Worm (Caenorhabditis elegans) whole organism, L1 larva: ENCODE data around the gene F59F5.4.

ENCODE experiments used
- C16A3.4 ChIP-seq: fragments of 150-350 bp; optimal IDR thresholded peaks from 2 replicates; lab custom pipeline; 2014; ENCODE audit warnings: missing biosample characterization, missing genetic modification characterization
- alr-1 ChIP-seq: fragments of 200-800 bp; sonication (Bioruptor generic); optimal IDR thresholded peaks from 2 replicates; lab custom pipeline; 2018; ENCODE audit warnings: borderline replicate concordance, mild to moderate bottlenecking, missing genetic modification characterization, missing compliant biosample characterization
- blmp-1 ChIP-seq: fragments of 150-350 bp; optimal IDR thresholded peaks from 2 replicates; lab custom pipeline; 2014; ENCODE audit warnings: missing biosample characterization, missing genetic modification characterization
- ceh-63 ChIP-seq: fragments of 200-800 bp; sonication (Bioruptor generic); optimal IDR thresholded peaks from 2 replicates; lab custom pipeline; 2018; ENCODE audit warnings: mild to moderate bottlenecking, missing genetic modification characterization, missing compliant biosample characterization
- ceh-8 ChIP-seq: fragments of 200-800 bp; sonication (Bioruptor generic); optimal IDR thresholded peaks from 2 replicates; lab custom pipeline; 2018; ENCODE audit warnings: mild to moderate bottlenecking, missing genetic modification characterization, moderate library complexity, missing compliant biosample characterization
- ceh-82 ChIP-seq, 3 experiments: fragments of 150-350 bp in 1 of 3; sonication (generic microtip) in 2 of 3; optimal IDR thresholded peaks; 2 replicates each; lab custom pipeline; 2014 to 2017; ENCODE audit warnings: missing biosample characterization in 3 of 3, missing genetic modification characterization in 3 of 3
- dpl-1 ChIP-seq, 3 experiments: fragments of 150-350 bp in 2 of 3; sonication (generic microtip) in 1 of 3; optimal IDR thresholded peaks; 2 replicates each; lab custom pipeline; 2014 to 2017; ENCODE audit warnings: missing biosample characterization in 3 of 3, missing genetic modification characterization in 3 of 3, missing genetic modification reagents in 3 of 3
- efl-3 ChIP-seq: fragments of 200-800 bp; sonication (Bioruptor generic); optimal IDR thresholded peaks from 2 replicates; lab custom pipeline; 2018; ENCODE audit warnings: mild to moderate bottlenecking, missing genetic modification characterization, missing compliant biosample characterization
- egl-13 ChIP-seq: sonication (generic microtip); optimal IDR thresholded peaks from 2 replicates; lab custom pipeline; 2016; ENCODE audit warnings: missing genotype, missing genetic modification reagents, missing genetic modification characterization, missing compliant biosample characterization
- egl-27 ChIP-seq, 2 experiments: fragments of 150-350 bp in 1 of 2; sonication (generic microtip); optimal IDR thresholded peaks; 3 replicates each; lab custom pipeline; 2017 to 2018; ENCODE audit warnings: missing biosample characterization in 2 of 2, missing genetic modification characterization in 2 of 2, missing genetic modification reagents in 2 of 2
- elt-2 ChIP-seq: sonication (generic microtip); optimal IDR thresholded peaks from 2 replicates; lab custom pipeline; 2016; ENCODE audit warnings: missing genetic modification characterization, mild to moderate bottlenecking, inconsistent platforms, missing compliant biosample characterization, missing genetic modification reagents
- fkh-4 ChIP-seq: sonication (generic microtip); optimal IDR thresholded peaks from 2 replicates; lab custom pipeline; 2016; ENCODE audit warnings: missing compliant biosample characterization, missing genetic modification characterization, borderline replicate concordance
- fkh-8 ChIP-seq: sonication (generic microtip); optimal IDR thresholded peaks from 2 replicates; lab custom pipeline; 2016; ENCODE audit warnings: mild to moderate bottlenecking, missing genetic modification characterization, missing compliant biosample characterization
- grh-1 ChIP-seq: fragments of 200-800 bp; sonication (Bioruptor generic); IDR thresholded peaks from 2 replicates; pipeline ENCODE4 v1.3.6; 2022; ENCODE audit warnings: missing genetic modification reagents, missing genetic modification characterization, missing compliant biosample characterization
- hlh-17 ChIP-seq: fragments of 200-800 bp; sonication (Bioruptor generic); optimal IDR thresholded peaks from 2 replicates; lab custom pipeline; 2018; ENCODE audit warnings: missing genetic modification characterization, mild to moderate bottlenecking, missing compliant biosample characterization, moderate library complexity, borderline replicate concordance
- jun-1 ChIP-seq: fragments of 150-350 bp; optimal IDR thresholded peaks from 2 replicates; lab custom pipeline; 2014; ENCODE audit warnings: missing biosample characterization, missing genetic modification reagents, missing genetic modification characterization
- lin-13 ChIP-seq: fragments of 150-350 bp; optimal IDR thresholded peaks from 2 replicates; lab custom pipeline; 2014; ENCODE audit warnings: missing biosample characterization, missing genetic modification reagents, missing genetic modification characterization
- lin-15B ChIP-seq: fragments of 150-350 bp; sonication (generic microtip); optimal IDR thresholded peaks from 3 replicates; lab custom pipeline; 2014; ENCODE audit warnings: missing biosample characterization, missing genetic modification characterization
- lir-3 ChIP-seq: sonication (generic microtip); optimal IDR thresholded peaks from 2 replicates; lab custom pipeline; 2016; ENCODE audit warnings: mild to moderate bottlenecking, missing genetic modification characterization, moderate library complexity, missing compliant biosample characterization; ENCODE audit not compliant: poor library complexity
- lsy-2 ChIP-seq, 2 experiments: fragments of 150-350 bp; optimal IDR thresholded peaks; 2 replicates each; lab custom pipeline; 2014; ENCODE audit warnings: missing biosample characterization in 2 of 2, missing genetic modification characterization in 2 of 2
- mab-9 ChIP-seq: fragments of 200-800 bp; sonication (Bioruptor generic); IDR thresholded peaks from 2 replicates; pipeline ENCODE4 v1.3.6; 2022; ENCODE audit warnings: missing genetic modification reagents, missing genetic modification characterization, missing compliant biosample characterization
- mdl-1 ChIP-seq, 2 experiments: fragments of 150-350 bp; optimal IDR thresholded peaks; 2 replicates each; lab custom pipeline; 2014 to 2017; ENCODE audit warnings: missing biosample characterization in 2 of 2, missing genetic modification characterization in 2 of 2, inconsistent platforms in 1 of 2
- nhr-11 ChIP-seq: fragments of 150-350 bp; optimal IDR thresholded peaks from 2 replicates; lab custom pipeline; 2014; ENCODE audit warnings: missing biosample characterization, missing genetic modification characterization
- nhr-12 ChIP-seq: sonication (generic microtip); optimal IDR thresholded peaks from 2 replicates; lab custom pipeline; 2017; ENCODE audit warnings: missing biosample characterization, missing genetic modification characterization
- nhr-19 ChIP-seq: fragments of 200-800 bp; sonication (Bioruptor generic); conservative IDR thresholded peaks from 2 replicates; pipeline ENCODE4 v1.3.6; 2022; ENCODE audit warnings: missing genetic modification characterization, missing compliant biosample characterization
- nhr-237 ChIP-seq: fragments of 150-350 bp; optimal IDR thresholded peaks from 2 replicates; lab custom pipeline; 2014; ENCODE audit warnings: missing biosample characterization, missing genetic modification characterization
- nhr-28 ChIP-seq: fragments of 150-350 bp; optimal IDR thresholded peaks from 2 replicates; lab custom pipeline; 2014; ENCODE audit warnings: missing biosample characterization, missing genetic modification characterization
- nhr-47 ChIP-seq: sonication (generic microtip); optimal IDR thresholded peaks from 2 replicates; lab custom pipeline; 2016; ENCODE audit warnings: mild to moderate bottlenecking, missing genetic modification characterization, moderate library complexity, missing compliant biosample characterization
- nhr-71 ChIP-seq: sonication (generic microtip); optimal IDR thresholded peaks from 2 replicates; lab custom pipeline; 2016; ENCODE audit warnings: mild to moderate bottlenecking, missing genetic modification characterization, moderate library complexity, missing compliant biosample characterization
- nhr-76 ChIP-seq: sonication (generic microtip); optimal IDR thresholded peaks from 2 replicates; lab custom pipeline; 2017; ENCODE audit warnings: missing biosample characterization, missing genetic modification characterization
- nhr-77 ChIP-seq: fragments of 150-350 bp; optimal IDR thresholded peaks from 2 replicates; lab custom pipeline; 2014; ENCODE audit warnings: missing biosample characterization, missing genetic modification characterization
- nhr-90 ChIP-seq: sonication (generic microtip); optimal IDR thresholded peaks from 2 replicates; lab custom pipeline; 2016; ENCODE audit warnings: mild to moderate bottlenecking, missing genetic modification characterization, missing compliant biosample characterization; ENCODE audit not compliant: poor library complexity
- pag-3 ChIP-seq: sonication (generic microtip); optimal IDR thresholded peaks from 2 replicates; lab custom pipeline; 2017; ENCODE audit warnings: missing genetic modification characterization, mild to moderate bottlenecking, missing compliant biosample characterization, antibody characterized with exemption, borderline replicate concordance; ENCODE audit not compliant: insufficient read depth
- pax-3 ChIP-seq: fragments of 200-800 bp; sonication (Bioruptor generic); optimal IDR thresholded peaks from 2 replicates; lab custom pipeline; 2018; ENCODE audit warnings: mild to moderate bottlenecking, missing genetic modification characterization, moderate library complexity, missing compliant biosample characterization
- pqm-1 ChIP-seq: sonication (generic microtip); optimal IDR thresholded peaks from 3 replicates; lab custom pipeline; 2017; ENCODE audit warnings: missing biosample characterization, missing genetic modification characterization
- rnt-1 ChIP-seq: sonication (generic microtip); optimal IDR thresholded peaks from 2 replicates; lab custom pipeline; 2016; ENCODE audit warnings: mild to moderate bottlenecking, missing genetic modification characterization, moderate library complexity, missing compliant biosample characterization
- skn-1 ChIP-seq: fragments of 150-350 bp; optimal IDR thresholded peaks from 2 replicates; lab custom pipeline; 2014; ENCODE audit warnings: missing biosample characterization, missing genetic modification characterization
- snpc-4 ChIP-seq: fragments of 150-350 bp; optimal IDR thresholded peaks from 2 replicates; lab custom pipeline; 2014; ENCODE audit warnings: missing biosample characterization, missing genetic modification characterization
- snu-23 ChIP-seq: sonication (generic microtip); optimal IDR thresholded peaks from 2 replicates; lab custom pipeline; 2016; ENCODE audit warnings: missing genetic modification characterization, missing compliant biosample characterization
- sup-37 ChIP-seq: fragments of 200-800 bp; sonication (Bioruptor generic); optimal IDR thresholded peaks from 2 replicates; lab custom pipeline; 2018; ENCODE audit warnings: mild to moderate bottlenecking, missing genetic modification characterization, missing compliant biosample characterization
- swsn-7 ChIP-seq: sonication (generic microtip); optimal IDR thresholded peaks from 2 replicates; lab custom pipeline; 2016; ENCODE audit warnings: missing genetic modification characterization, missing compliant biosample characterization
- tbx-2 ChIP-seq: sonication (generic microtip); optimal IDR thresholded peaks from 2 replicates; lab custom pipeline; 2016; ENCODE audit warnings: missing genetic modification characterization, missing compliant biosample characterization
- tlp-1 ChIP-seq: fragments of 150-350 bp; optimal IDR thresholded peaks from 2 replicates; lab custom pipeline; 2014; ENCODE audit warnings: missing biosample characterization, missing genetic modification characterization
- unc-130 ChIP-seq: fragments of 150-350 bp; optimal IDR thresholded peaks from 2 replicates; lab custom pipeline; 2017; ENCODE audit warnings: missing biosample characterization, missing genetic modification characterization, inconsistent platforms
- unc-30 ChIP-seq: sonication (generic microtip); optimal IDR thresholded peaks from 2 replicates; lab custom pipeline; 2017; ENCODE audit warnings: missing biosample characterization, missing genetic modification characterization
- unc-86 ChIP-seq: sonication (generic microtip); optimal IDR thresholded peaks from 2 replicates; lab custom pipeline; 2016; ENCODE audit warnings: missing genetic modification characterization, missing compliant biosample characterization
- unc-98 ChIP-seq: fragments of 200-800 bp; sonication (Bioruptor generic); IDR thresholded peaks from 2 replicates; pipeline ENCODE4 v1.3.6; 2022; ENCODE audit warnings: missing genetic modification characterization, missing compliant biosample characterization
- zag-1 ChIP-seq: fragments of 150-350 bp; optimal IDR thresholded peaks from 2 replicates; lab custom pipeline; 2014; ENCODE audit warnings: missing biosample characterization, missing genetic modification characterization
- zip-4 ChIP-seq: fragments of 200-800 bp; sonication (Bioruptor generic); optimal IDR thresholded peaks from 2 replicates; lab custom pipeline; 2018; ENCODE audit warnings: mild to moderate bottlenecking, missing genetic modification characterization, moderate library complexity, missing compliant biosample characterization
- ztf-11 ChIP-seq, 2 experiments: sonication (generic microtip); optimal IDR thresholded peaks; 2 replicates each; lab custom pipeline; 2016 to 2017; ENCODE audit warnings: missing genetic modification characterization in 2 of 2, missing biosample characterization in 1 of 2, missing compliant biosample characterization in 1 of 2

F59F5.4 gene

ce11 chrX:10568385-10569149 is 25.8 kb downstream of the F59F5.4 start (continued):
- TF ChIP-seq nhr-28 (no peak), dpl-1 (GFP tag; optimal IDR thresholded peaks at IDR 0.05; lab: Kevin White, UChicago) (peak; percentile 59 to 74 (median 61)), unc-86 (tag; lab: Kevin White, UChicago) (peak; percentile 97), nhr-90 (tag; lab: Kevin White, UChicago) (peak; percentile 91), nhr-77 (peak; percentile 88), egl-27 (tag; optimal IDR thresholded peaks at IDR 0.05; lab: Kevin White, UChicago) (peak; percentile 46 to 81), lir-3 (tag; lab: Kevin White, UChicago) (peak; percentile 82), nhr-71 (tag; lab: Kevin White, UChicago) (peak; percentile 99), zag-1 (tag; lab: Kevin White, UChicago) (peak; percentile 77), pax-3 (tag; lab: Kevin White, UChicago) (peak; percentile 63), alr-1 (no peak), sup-37 (GFP tag; lab: Kevin White, UChicago) (no peak), nhr-19 (GFP tag; lab: Robert Waterston, UW) (peak; percentile 87), nhr-12 (tag; lab: Kevin White, UChicago) (no peak), skn-1 (tag; lab: Kevin White, UChicago) (peak; percentile 93), nhr-237 (tag; lab: Kevin White, UChicago) (peak; percentile 84), tbx-2 (tag; lab: Kevin White, UChicago) (peak; percentile 98), C16A3.4 (tag; lab: Kevin White, UChicago) (peak; percentile 87), nhr-47 (peak; percentile 96), efl-3 (GFP tag; lab: Kevin White, UChicago) (no peak), blmp-1 (tag; lab: Kevin White, UChicago) (peak; percentile 87), fkh-4 (tag; lab: Kevin White, UChicago) (peak; percentile 61), zip-4 (GFP tag; lab: Kevin White, UChicago) (peak; percentile 80), snu-23 (GFP tag; lab: Kevin White, UChicago) (peak; percentile 97), swsn-7 (peak; percentile 99), grh-1 (GFP tag; lab: Robert Waterston, UW) (peak; percentile 78), nhr-11 (peak; percentile 87), unc-98 (GFP tag; lab: Robert Waterston, UW) (no peak), fkh-8 (tag; lab: Kevin White, UChicago) (peak; percentile 91), ceh-8 (GFP tag; lab: Kevin White, UChicago) (peak; percentile 85), pqm-1 (no peak), jun-1 (tag; lab: Kevin White, UChicago) (peak; percentile 94), ceh-63 (GFP tag; lab: Kevin White, UChicago) (peak; percentile 81), unc-30 (tag; lab: Kevin White, UChicago) (no peak), lin-15B (peak; percentile 72), elt-2 (tag; lab: Kevin White, UChicago) (peak; percentile 67), hlh-17 (no peak), snpc-4 (tag; lab: Kevin White, UChicago) (peak; percentile 61), unc-130 (tag; lab: Kevin White, UChicago) (peak; percentile 45), lsy-2 (tag; optimal IDR thresholded peaks at IDR 0.05; lab: Kevin White, UChicago) (peak; percentile 89 to 90), nhr-76 (no peak), mdl-1 (tag; optimal IDR thresholded peaks at IDR 0.05; lab: Kevin White, UChicago) (peak in 1 of 2 experiments; percentile 97), pag-3 (peak; percentile 89), egl-13 (peak; percentile 96), ztf-11 (tag; optimal IDR thresholded peaks at IDR 0.05; lab: Kevin White, UChicago) (peak in 1 of 2 experiments; percentile 92), ceh-82 (tag; optimal IDR thresholded peaks at IDR 0.05; lab: Kevin White, UChicago) (peak; percentile 79 to 92 (median 84)), tlp-1 (tag; lab: Kevin White, UChicago) (no peak), mab-9 (GFP tag; lab: Robert Waterston, UW) (peak; percentile 85), rnt-1 (peak; percentile 88), lin-13 (GFP tag; lab: Kevin White, UChicago) (peak; percentile 74)
